Fruit fly (Drosophila melanogaster) whole organism, adult: Measurements from ENCODE around the gene psh.

Source experiments
- CG1620 ChIP-seq: fragments of 200-800 bp; sonication (Bioruptor generic); optimal IDR thresholded peaks from 2 replicates; lab custom pipeline; 2016; ENCODE audit warnings: missing biosample characterization, missing genetic modification characterization
- CG5204 ChIP-seq: fragments of 200-800 bp; sonication (Bioruptor generic); optimal IDR thresholded peaks from 2 replicates; lab custom pipeline; 2016; ENCODE audit warnings: missing biosample characterization, missing genetic modification characterization
- CG7101 ChIP-seq: fragments of 200-800 bp; sonication (Bioruptor generic); optimal IDR thresholded peaks from 2 replicates; lab custom pipeline; 2018; ENCODE audit warnings: missing biosample characterization, mild to moderate bottlenecking, missing genetic modification characterization, moderate library complexity
- Clk ChIP-seq: fragments of 200-800 bp; sonication (Bioruptor generic); optimal IDR thresholded peaks from 2 replicates; lab custom pipeline; 2017; ENCODE audit warnings: missing biosample characterization, missing genetic modification characterization
- Crg-1 ChIP-seq: fragments of 200-800 bp; sonication (Bioruptor generic); optimal IDR thresholded peaks from 2 replicates; lab custom pipeline; 2016; ENCODE audit warnings: missing biosample characterization, missing genetic modification characterization
- Hr96 ChIP-seq: fragments of 200-800 bp; sonication (Bioruptor generic); optimal IDR thresholded peaks from 2 replicates; lab custom pipeline; 2016; ENCODE audit warnings: missing biosample characterization, missing genetic modification characterization
- kay ChIP-seq: fragments of 200-800 bp; sonication (Bioruptor generic); peaks from one replicate; lab custom pipeline; 2016; ENCODE audit warnings: missing biosample characterization, missing genetic modification characterization, borderline replicate concordance
- ovo ChIP-seq: fragments of 200-800 bp; sonication (Bioruptor generic); optimal IDR thresholded peaks from 2 replicates; lab custom pipeline; 2016; ENCODE audit warnings: missing biosample characterization, missing genetic modification characterization
- pad ChIP-seq: fragments of 200-800 bp; sonication (Bioruptor generic); optimal IDR thresholded peaks from 3 replicates; lab custom pipeline; 2017; ENCODE audit warnings: missing biosample characterization, missing genetic modification characterization, mild to moderate bottlenecking, moderate library complexity, missing genetic modification reagents
- tj ChIP-seq: fragments of 200-800 bp; sonication (Bioruptor generic); optimal IDR thresholded peaks from 3 replicates; lab custom pipeline; 2017; ENCODE audit warnings: missing biosample characterization, mild to moderate bottlenecking, missing genetic modification characterization, moderate library complexity

DNA sequence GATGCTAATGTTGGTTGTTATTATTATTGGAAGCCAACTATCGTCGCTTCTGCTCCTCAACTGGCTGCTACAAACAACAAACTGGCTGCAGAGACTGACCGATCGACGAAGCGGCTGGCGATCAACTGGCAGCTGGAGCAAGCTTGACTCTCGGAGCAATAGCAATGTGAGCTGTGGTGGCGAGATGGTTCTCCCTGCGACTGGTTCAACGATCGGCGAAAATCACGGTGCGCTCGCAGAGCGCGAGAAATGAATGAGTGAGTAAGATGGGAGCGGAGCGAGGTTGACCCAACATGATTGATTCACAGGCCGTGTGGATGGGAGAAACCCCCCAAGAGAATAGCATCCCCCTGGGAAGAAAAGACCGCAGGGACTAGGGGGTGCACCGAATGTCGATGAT, 2.8 kb upstream of the psh start, which contains the start of gene CG15046:
- no peak for TF ChIP-seq Crg-1 (GFP tag; lab: Kevin White, UChicago)
- no peak for TF ChIP-seq tj (GFP tag; lab: Kevin White, UChicago)
- TF ChIP-seq ovo, result no peak
- no peak for TF ChIP-seq Clk (GFP tag; lab: Kevin White, UChicago)
- no peak for TF ChIP-seq kay (GFP tag; lab: Kevin White, UChicago)
- TF ChIP-seq CG7101 (tag; lab: Kevin White, UChicago), result no peak
- no peak for TF ChIP-seq CG1620 (GFP tag; lab: Kevin White, UChicago)
- no peak for TF ChIP-seq pad (GFP tag; lab: Kevin White, UChicago)
- no peak for TF ChIP-seq Hr96 (GFP tag; lab: Kevin White, UChicago)
- no peak for TF ChIP-seq CG5204
